Fruit fly (Drosophila melanogaster) whole organism, prepupa: Measurements from ENCODE around the gene Osi10a.

Source experiments
- Blimp-1 ChIP-seq: fragments of 200-800 bp; sonication (Bioruptor generic); optimal IDR thresholded peaks from 3 replicates; lab custom pipeline; 2017; ENCODE audit warnings: missing biosample characterization, missing genetic modification characterization, mild to moderate bottlenecking, moderate library complexity, missing genetic modification reagents
- CG11294 ChIP-seq: fragments of 200-800 bp; sonication (Bioruptor generic); IDR thresholded peaks from 2 replicates; pipeline ENCODE4 v1.3.6; 2022; ENCODE audit warnings: missing biosample characterization, missing genetic modification characterization
- CG16779 ChIP-seq: fragments of 200-800 bp; sonication (Bioruptor generic); optimal IDR thresholded peaks from 3 replicates; lab custom pipeline; 2017; ENCODE audit warnings: missing biosample characterization, mild to moderate bottlenecking, missing genetic modification characterization
- CG8119 ChIP-seq: fragments of 200-800 bp; sonication (Bioruptor generic); IDR thresholded peaks from 3 replicates; pipeline ENCODE4 v1.3.6; 2022; ENCODE audit warnings: missing biosample characterization, missing genetic modification characterization
- Eip75B ChIP-seq: fragments of 200-800 bp; sonication (Bioruptor generic); optimal IDR thresholded peaks from 3 replicates; lab custom pipeline; 2016; ENCODE audit warnings: missing biosample characterization, missing genetic modification characterization
- Ets21C ChIP-seq: fragments of 200-800 bp; sonication (Bioruptor generic); optimal IDR thresholded peaks from 3 replicates; lab custom pipeline; 2016; ENCODE audit warnings: missing biosample characterization, missing genetic modification characterization
- Hr38 ChIP-seq: sonication (Bioruptor generic); optimal IDR thresholded peaks from 2 replicates; lab custom pipeline; 2016; ENCODE audit warnings: missing biosample characterization, missing genetic modification characterization
- Hr39 ChIP-seq: fragments of 200-800 bp; sonication (Bioruptor generic); optimal IDR thresholded peaks from 2 replicates; lab custom pipeline; 2016; ENCODE audit warnings: missing biosample characterization, missing genetic modification characterization
- Sox102F ChIP-seq: fragments of 200-800 bp; sonication (Bioruptor generic); optimal IDR thresholded peaks from 2 replicates; lab custom pipeline; 2016; ENCODE audit warnings: missing biosample characterization, mild to moderate bottlenecking, missing genetic modification characterization
- cyc ChIP-seq: fragments of 200-800 bp; sonication (Bioruptor generic); optimal IDR thresholded peaks from 3 replicates; lab custom pipeline; 2016; ENCODE audit warnings: missing biosample characterization, missing genetic modification characterization
- dsx ChIP-seq: fragments of 200-800 bp; optimal IDR thresholded peaks from 3 replicates; lab custom pipeline; 2019; ENCODE audit warnings: missing biosample characterization, mild to moderate bottlenecking, missing genetic modification characterization, moderate library complexity; ENCODE audit not compliant: poor library complexity, severe bottlenecking
- pdm3 ChIP-seq: fragments of 200-800 bp; sonication (Bioruptor generic); optimal IDR thresholded peaks from 3 replicates; lab custom pipeline; 2016; ENCODE audit warnings: missing biosample characterization, missing genetic modification characterization
- vri ChIP-seq: fragments of 200-800 bp; sonication (Bioruptor generic); optimal IDR thresholded peaks from 3 replicates; lab custom pipeline; 2016; ENCODE audit warnings: missing biosample characterization, mild to moderate bottlenecking, missing genetic modification characterization

dm6 chr3R:6311641-6312259, 48.0 kb downstream of the Osi10a start, which contains the start of gene Osi17:
- no peak for TF ChIP-seq Hr38
- no peak for TF ChIP-seq vri (GFP tag; lab: Kevin White, UChicago)
- TF ChIP-seq dsx, result no peak
- TF ChIP-seq cyc, result no peak
- peak; percentile 89 for TF ChIP-seq Blimp-1 (GFP tag; lab: Kevin White, UChicago)
- TF ChIP-seq CG16779, result no peak
- TF ChIP-seq CG11294, result no peak
- TF ChIP-seq Sox102F (GFP tag; lab: Kevin White, UChicago), result no peak
- TF ChIP-seq Eip75B (GFP tag; lab: Kevin White, UChicago), result peak; percentile 52
- TF ChIP-seq pdm3 (GFP tag; lab: Kevin White, UChicago), result no peak
- no peak for TF ChIP-seq CG8119
- TF ChIP-seq Hr39 (GFP tag; lab: Kevin White, UChicago), result no peak
- TF ChIP-seq Ets21C (GFP tag; lab: Kevin White, UChicago), result no peak
